Fruit fly (Drosophila melanogaster): Measurements from ENCODE around the gene CG31253.

The CG31253 gene

dm6 chr3R:27948421-27948906 is 11.9 kb downstream of the CG31253 start, which contains the start of gene Gp93 (continued):
- TF ChIP-seq CG31441 (GFP tag; IDR thresholded peaks at IDR 0.05) (no peak; the same call in 1 of the 2 replicates), CG18619 (GFP tag; optimal IDR thresholded peaks at IDR 0.05) (peak; percentile 54), rib (GFP tag; IDR thresholded peaks at IDR 0.05) (no peak), CG11696 (GFP tag; IDR thresholded peaks at IDR 0.05) (peak; percentile 100), CG10366 (GFP tag; IDR thresholded peaks at IDR 0.05) (peak; percentile 71), fd64A (GFP tag; optimal IDR thresholded peaks at IDR 0.05) (no peak), CG14860 (GFP tag; IDR thresholded peaks at IDR 0.05; ENCODE audit: partially characterized antibody) (no peak), CG12236 (GFP tag; optimal IDR thresholded peaks at IDR 0.05) (no peak), cg (GFP tag; optimal IDR thresholded peaks at IDR 0.05) (no peak), CG6689 (GFP tag; IDR thresholded peaks at IDR 0.05) (peak; percentile 70), prd (optimal IDR thresholded peaks at IDR 0.05) (no peak), prd (GFP tag; IDR thresholded peaks at IDR 0.05) (peak; percentile 80), vvl (GFP tag; IDR thresholded peaks at IDR 0.05) (peak; percentile 73), wek (GFP tag; optimal IDR thresholded peaks at IDR 0.05) (no peak), tin (GFP tag; optimal IDR thresholded peaks at IDR 0.05) (peak; percentile 31), Dip3 (GFP tag; optimal IDR thresholded peaks at IDR 0.05) (peak; percentile 25), Sin3A (optimal IDR thresholded peaks at IDR 0.05) (peak; percentile 37), pho (GFP tag; optimal IDR thresholded peaks at IDR 0.05) (peak; percentile 15), CkIIα-i1 (GFP tag; IDR thresholded peaks at IDR 0.05) (no peak), CG6254 (GFP tag; optimal IDR thresholded peaks at IDR 0.05) (no peak), CG3163 (GFP tag; optimal IDR thresholded peaks at IDR 0.05) (no peak), Blimp-1 (GFP tag; optimal IDR thresholded peaks at IDR 0.05) (no peak), CG2120 (GFP tag; optimal IDR thresholded peaks at IDR 0.05) (peak; percentile 57), hb (GFP tag; IDR thresholded peaks at IDR 0.05; ENCODE audit: partially characterized antibody) (no peak), CG10209 (GFP tag; optimal IDR thresholded peaks at IDR 0.05) (no peak), Dll (GFP tag; IDR thresholded peaks at IDR 0.05; ENCODE audit: partially characterized antibody) (0 out of 4 replicates have a peak, but pooled peaks have one; percentile 49), lmd (GFP tag; IDR thresholded peaks at IDR 0.05) (peak; percentile 66), tna (GFP tag; IDR thresholded peaks at IDR 0.05; ENCODE audit: partially characterized antibody) (0 out of 2 replicates have a peak, but pooled peaks have one; percentile 12), fru (optimal IDR thresholded peaks at IDR 0.05) (no peak), cato (GFP tag; optimal IDR thresholded peaks at IDR 0.05; ENCODE audit: borderline replicate concordance) (peak; percentile 3), abd-A (tag; optimal IDR thresholded peaks at IDR 0.05) (no peak), CG15011 (GFP tag; optimal IDR thresholded peaks at IDR 0.05) (no peak), Hsf (GFP tag; optimal IDR thresholded peaks at IDR 0.05) (peak; percentile 53), lbe (GFP tag; optimal IDR thresholded peaks at IDR 0.05) (peak; percentile 30), MTF-1 (GFP tag; optimal IDR thresholded peaks at IDR 0.05; ENCODE audit: borderline replicate concordance) (peak; percentile 24), Bgb (GFP tag; IDR thresholded peaks at IDR 0.05; ENCODE audit: partially characterized antibody) (0 out of 2 replicates have a peak, but pooled peaks have one; percentile 20), wdn (GFP tag; IDR thresholded peaks at IDR 0.05) (0 out of 2 replicates have a peak, but pooled peaks have one; percentile 5), Usf (GFP tag; optimal IDR thresholded peaks at IDR 0.05) (peak; percentile 23), fd96Cb (tag; optimal IDR thresholded peaks at IDR 0.05) (peak; percentile 45), CG31388 (GFP tag; optimal IDR thresholded peaks at IDR 0.05) (no peak), CG34224 (GFP tag; IDR thresholded peaks at IDR 0.05; ENCODE audit: partially characterized antibody) (peak; percentile 26; the same call in 1 of the 3 replicates), Fer1 (GFP tag; optimal IDR thresholded peaks at IDR 0.05) (peak; percentile 39), HHEX (GFP tag; optimal IDR thresholded peaks at IDR 0.05) (peak; percentile 37), Hr3 (GFP tag; optimal IDR thresholded peaks at IDR 0.05) (peak; percentile 58), caup (GFP tag; optimal IDR thresholded peaks at IDR 0.05; ENCODE audit: severe bottlenecking) (no peak), row (GFP tag; IDR thresholded peaks at IDR 0.05) (peak; percentile 79), D19B (GFP tag; optimal IDR thresholded peaks at IDR 0.05) (no peak), CG33557 (GFP tag; optimal IDR thresholded peaks at IDR 0.05) (peak; percentile 45), Dp (GFP tag; optimal IDR thresholded peaks at IDR 0.05) (no peak), Sry-β (GFP tag; optimal IDR thresholded peaks at IDR 0.05) (no peak)
